Fruit fly (Drosophila melanogaster): ENCODE results near the gene CG15317.

Gene CG15317

DNA sequence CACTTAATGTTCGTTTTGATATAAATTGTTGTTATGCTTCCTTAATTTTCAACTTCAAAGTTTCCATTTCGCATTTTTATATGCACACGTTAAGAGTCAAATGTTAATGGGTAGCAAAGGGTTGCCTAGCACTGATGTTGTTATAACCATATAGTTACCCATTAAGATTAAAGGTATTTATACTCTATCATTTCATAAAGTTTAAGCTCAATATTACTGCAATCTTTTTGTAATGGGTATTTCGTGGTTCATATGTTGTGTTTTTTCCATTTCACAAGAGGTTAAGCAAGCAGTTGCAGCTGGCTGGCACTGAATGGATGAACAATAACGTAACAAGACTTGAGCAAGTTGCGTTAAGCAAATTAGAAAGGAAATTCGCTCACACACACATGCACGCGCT is 24.5 kb downstream of the CG15317 start (continued):
- peak in 1 of 2 experiments; percentile 30 for TF ChIP-seq Hr51 (GFP tag; optimal IDR thresholded peaks at IDR 0.05)
- TF ChIP-seq crc (GFP tag; optimal IDR thresholded peaks at IDR 0.05) = no peak
- TF ChIP-seq CG15479 (GFP tag; optimal IDR thresholded peaks at IDR 0.05) = no peak
- TF ChIP-seq slbo (GFP tag; IDR thresholded peaks at IDR 0.05) = peak; percentile 40
- TF ChIP-seq bowl (GFP tag; IDR thresholded peaks at IDR 0.05) = no peak
- no peak for TF ChIP-seq hb (GFP tag; IDR thresholded peaks at IDR 0.05; ENCODE audit: partially characterized antibody)
- TF ChIP-seq CG12104 (GFP tag; optimal IDR thresholded peaks at IDR 0.05) = no peak
- no peak for TF ChIP-seq onecut (GFP tag; IDR thresholded peaks at IDR 0.05)
- no peak for TF ChIP-seq ham (GFP tag; IDR thresholded peaks at IDR 0.05)
- TF ChIP-seq Dbx (GFP tag; IDR thresholded peaks at IDR 0.05) = no peak
- no peak for TF ChIP-seq CG9215 (GFP tag; IDR thresholded peaks at IDR 0.05)
- TF ChIP-seq BEAF-32 (GFP tag; optimal IDR thresholded peaks at IDR 0.05) = no peak
- no peak for TF ChIP-seq MBD-R2 (GFP tag; IDR thresholded peaks at IDR 0.05)
- 0 out of 3 replicates have a peak, but pooled peaks have one; percentile 7 for TF ChIP-seq zfh1 (GFP tag; IDR thresholded peaks at IDR 0.05)
- no peak for TF ChIP-seq CG8290 (GFP tag; optimal IDR thresholded peaks at IDR 0.05)
- peak in 1 of 2 experiments; percentile 45 for TF ChIP-seq CG8290 (tag; optimal IDR thresholded peaks at IDR 0.05)
- no peak for TF ChIP-seq chif (GFP tag; optimal IDR thresholded peaks at IDR 0.05)
- TF ChIP-seq gcm (GFP tag; optimal IDR thresholded peaks at IDR 0.05) = no peak
- no peak for TF ChIP-seq CG13775 (GFP tag; optimal IDR thresholded peaks at IDR 0.05)
- TF ChIP-seq pan (optimal IDR thresholded peaks at IDR 0.05) = no peak
- TF ChIP-seq pan (GFP tag; optimal IDR thresholded peaks at IDR 0.05 in 1 of 2, IDR thresholded peaks at IDR 0.05 in 1 of 2) = no peak
- TF ChIP-seq CG12769 (tag; optimal IDR thresholded peaks at IDR 0.05) = peak; percentile 11
- no peak for TF ChIP-seq CG7987 (GFP tag; optimal IDR thresholded peaks at IDR 0.05)
- peak; percentile 16 for TF ChIP-seq lilli (GFP tag; optimal IDR thresholded peaks at IDR 0.05)
- peak; percentile 91 for TF ChIP-seq Ets65A (GFP tag)
- TF ChIP-seq CG11247 (GFP tag; IDR thresholded peaks at IDR 0.05) = no peak
- TF ChIP-seq ERR (GFP tag; optimal IDR thresholded peaks at IDR 0.05) = no peak
- no peak for TF ChIP-seq z (GFP tag; IDR thresholded peaks at IDR 0.05)
- TF ChIP-seq dmrt99B (tag; optimal IDR thresholded peaks at IDR 0.05) = peak; percentile 24
- no peak for TF ChIP-seq CG3838 (GFP tag; optimal IDR thresholded peaks at IDR 0.05)
- no peak for TF ChIP-seq corto (GFP tag; optimal IDR thresholded peaks at IDR 0.05)
- peak; percentile 63 for TF ChIP-seq sens (GFP tag)
- no peak for TF ChIP-seq CG18619 (GFP tag; optimal IDR thresholded peaks at IDR 0.05)
- no peak for TF ChIP-seq Hsf (GFP tag; optimal IDR thresholded peaks at IDR 0.05)
- peak; percentile 19 for TF ChIP-seq CG7839 (tag; optimal IDR thresholded peaks at IDR 0.05)
- TF ChIP-seq ftz-f1 (GFP tag; optimal IDR thresholded peaks at IDR 0.05) = no peak
- no peak for TF ChIP-seq Dek (tag; optimal IDR thresholded peaks at IDR 0.05)
- no peak for TF ChIP-seq CG1233 (GFP tag; optimal IDR thresholded peaks at IDR 0.05)
- peak; percentile 38 for TF ChIP-seq Sox102F (GFP tag; optimal IDR thresholded peaks at IDR 0.05)
- peak; percentile 30 for TF ChIP-seq CG1603 (tag; optimal IDR thresholded peaks at IDR 0.05)
- no peak for TF ChIP-seq ro (GFP tag; IDR thresholded peaks at IDR 0.05)
- peak; percentile 45 for TF ChIP-seq row (GFP tag; IDR thresholded peaks at IDR 0.05)
- no peak for TF ChIP-seq psq (GFP tag; optimal IDR thresholded peaks at IDR 0.05)
- no peak for TF ChIP-seq Gsc (GFP tag; IDR thresholded peaks at IDR 0.05)
- no peak for TF ChIP-seq Opbp (GFP tag; IDR thresholded peaks at IDR 0.05; ENCODE audit: partially characterized antibody)
- no peak for TF ChIP-seq NK7.1 (GFP tag; optimal IDR thresholded peaks at IDR 0.05)
- peak; percentile 25; the same call in 1 of the 2 replicates for TF ChIP-seq CG6689 (GFP tag; IDR thresholded peaks at IDR 0.05)
- no peak for TF ChIP-seq bcd (GFP tag; optimal IDR thresholded peaks at IDR 0.05)
- TF ChIP-seq Dad (GFP tag; optimal IDR thresholded peaks at IDR 0.05) = no peak
- no peak for TF ChIP-seq Hey (tag; optimal IDR thresholded peaks at IDR 0.05)
- no peak for TF ChIP-seq Oaz (GFP tag; IDR thresholded peaks at IDR 0.05)
- peak; percentile 51 for TF ChIP-seq D19B (GFP tag; optimal IDR thresholded peaks at IDR 0.05)
- TF ChIP-seq CG6813 (GFP tag; optimal IDR thresholded peaks at IDR 0.05) = no peak

Data from whole organism, embryonic.